Worm (Caenorhabditis elegans) whole organism, mixed stage, embryonic: ENCODE data around the gene C31B8.1.
"Not testable (repeated sequence)": the region's sequence is repeated elsewhere in the genome, so short reads cannot be mapped to it uniquely, and the experiment has no call there.

Experiments
- bed-3 ChIP-seq: fragments of 200-800 bp; sonication (Bioruptor generic); optimal IDR thresholded peaks from 3 replicates; lab custom pipeline; 2018; ENCODE audit warnings: mild to moderate bottlenecking, missing genetic modification characterization, moderate library complexity, missing compliant biosample characterization
- blmp-1 ChIP-seq: fragments of 150-350 bp; optimal IDR thresholded peaks from 2 replicates; lab custom pipeline; 2014; ENCODE audit warnings: missing biosample characterization, missing genetic modification characterization
- ceh-39 ChIP-seq: fragments of 150-350 bp; optimal IDR thresholded peaks from 2 replicates; lab custom pipeline; 2014; ENCODE audit warnings: missing biosample characterization, missing genetic modification characterization
- ceh-43 ChIP-seq: fragments of 200-800 bp; sonication (Bioruptor generic); optimal IDR thresholded peaks from 2 replicates; lab custom pipeline; 2018; ENCODE audit warnings: mild to moderate bottlenecking, missing genetic modification characterization, moderate library complexity, missing compliant biosample characterization
- ceh-83 ChIP-seq: fragments of 200-800 bp; sonication (Bioruptor generic); optimal IDR thresholded peaks from 2 replicates; lab custom pipeline; 2018; ENCODE audit warnings: mild to moderate bottlenecking, missing genetic modification characterization, missing compliant biosample characterization
- ces-1 ChIP-seq: fragments of 150-350 bp; optimal IDR thresholded peaks from 2 replicates; lab custom pipeline; 2014; ENCODE audit warnings: missing biosample characterization, missing genetic modification reagents, missing genetic modification characterization
- cnd-1 ChIP-seq: fragments of 200-800 bp; sonication (Bioruptor generic); optimal IDR thresholded peaks from 2 replicates; lab custom pipeline; 2018; ENCODE audit warnings: mild to moderate bottlenecking, missing genetic modification characterization, missing compliant biosample characterization
- drap-1 ChIP-seq: fragments of 200-800 bp; sonication (Bioruptor generic); optimal IDR thresholded peaks from 3 replicates; lab custom pipeline; 2018; ENCODE audit warnings: mild to moderate bottlenecking, missing genetic modification characterization, missing compliant biosample characterization
- elt-1 ChIP-seq: sonication (generic microtip); optimal IDR thresholded peaks from 2 replicates; lab custom pipeline; 2017; ENCODE audit warnings: missing genetic modification characterization, mild to moderate bottlenecking, missing compliant biosample characterization, antibody characterized with exemption, moderate library complexity, borderline replicate concordance; ENCODE audit not compliant: insufficient read depth
- elt-3 ChIP-seq: fragments of 150-350 bp; optimal IDR thresholded peaks from 2 replicates; lab custom pipeline; 2014; ENCODE audit warnings: missing biosample characterization, missing genetic modification characterization
- ham-2 ChIP-seq: fragments of 200-800 bp; sonication (Bioruptor generic); optimal IDR thresholded peaks from 2 replicates; lab custom pipeline; 2018; ENCODE audit warnings: mild to moderate bottlenecking, missing genetic modification characterization, missing compliant biosample characterization
- hlh-1 ChIP-seq: fragments of 150-350 bp; optimal IDR thresholded peaks from 2 replicates; lab custom pipeline; 2014; ENCODE audit warnings: missing biosample characterization, missing genetic modification reagents, missing genetic modification characterization
- lin-13 ChIP-seq: fragments of 150-350 bp; optimal IDR thresholded peaks from 2 replicates; lab custom pipeline; 2014; ENCODE audit warnings: missing biosample characterization, missing genetic modification characterization
- lin-32 ChIP-seq: fragments of 200-800 bp; sonication (Bioruptor generic); optimal IDR thresholded peaks from 2 replicates; lab custom pipeline; 2018; ENCODE audit warnings: mild to moderate bottlenecking, missing genetic modification characterization, missing compliant biosample characterization
- lsy-2 ChIP-seq: fragments of 150-350 bp; optimal IDR thresholded peaks from 2 replicates; lab custom pipeline; 2014; ENCODE audit warnings: missing biosample characterization, missing genetic modification characterization
- mab-5 ChIP-seq: fragments of 150-350 bp; optimal IDR thresholded peaks from 2 replicates; lab custom pipeline; 2014; ENCODE audit warnings: missing biosample characterization, missing genetic modification characterization
- mep-1 ChIP-seq: fragments of 150-350 bp; optimal IDR thresholded peaks from 2 replicates; lab custom pipeline; 2017; ENCODE audit warnings: missing biosample characterization, missing genetic modification reagents, missing genetic modification characterization, inconsistent platforms
- nhr-2 ChIP-seq: fragments of 150-350 bp; optimal IDR thresholded peaks from 2 replicates; lab custom pipeline; 2014; ENCODE audit warnings: missing biosample characterization, missing genetic modification characterization
- nhr-237 ChIP-seq: fragments of 150-350 bp; optimal IDR thresholded peaks from 2 replicates; lab custom pipeline; 2014; ENCODE audit warnings: missing biosample characterization, missing genetic modification characterization
- nhr-28 ChIP-seq: fragments of 150-350 bp; optimal IDR thresholded peaks from 2 replicates; lab custom pipeline; 2014; ENCODE audit warnings: missing biosample characterization, missing genetic modification characterization
- nhr-76 ChIP-seq: sonication (generic microtip); optimal IDR thresholded peaks from 2 replicates; lab custom pipeline; 2017; ENCODE audit warnings: missing biosample characterization, missing genetic modification characterization
- pha-4 ChIP-seq: fragments of 150-350 bp; optimal IDR thresholded peaks from 2 replicates; lab custom pipeline; 2018; ENCODE audit warnings: missing biosample characterization, missing genetic modification reagents, missing genetic modification characterization
- snpc-4 ChIP-seq: fragments of 150-350 bp; optimal IDR thresholded peaks from 2 replicates; lab custom pipeline; 2014; ENCODE audit warnings: missing biosample characterization, missing genetic modification characterization
- tbx-8 ChIP-seq: fragments of 200-800 bp; sonication (Bioruptor generic); optimal IDR thresholded peaks from 2 replicates; lab custom pipeline; 2018; ENCODE audit warnings: mild to moderate bottlenecking, missing genetic modification characterization, moderate library complexity, missing compliant biosample characterization
- unc-120 ChIP-seq: sonication (generic microtip); optimal IDR thresholded peaks from 2 replicates; lab custom pipeline; 2017; ENCODE audit warnings: missing genetic modification characterization, missing compliant biosample characterization; ENCODE audit not compliant: poor library complexity, severe bottlenecking
- unc-39 ChIP-seq: fragments of 150-350 bp; optimal IDR thresholded peaks from 2 replicates; lab custom pipeline; 2014; ENCODE audit warnings: missing biosample characterization, missing genetic modification characterization
- unc-62 ChIP-seq: fragments of 150-350 bp; optimal IDR thresholded peaks from 2 replicates; lab custom pipeline; 2014; ENCODE audit warnings: missing biosample characterization, missing genetic modification reagents, missing genetic modification characterization
- zip-8 ChIP-seq: fragments of 150-350 bp; optimal IDR thresholded peaks from 2 replicates; lab custom pipeline; 2014; ENCODE audit warnings: missing biosample characterization, missing genetic modification characterization
- ztf-11 ChIP-seq: fragments of 150-350 bp; optimal IDR thresholded peaks from 2 replicates; lab custom pipeline; 2014; ENCODE audit warnings: missing biosample characterization, missing genetic modification characterization

Gene C31B8.1

ce11 chrV:2942247-2942646 lies 10.9 kb downstream of the C31B8.1 start:
- TF ChIP-seq mab-5 (tag; lab: Kevin White, UChicago) = no peak
- TF ChIP-seq elt-3 (tag; lab: Kevin White, UChicago) = no peak
- TF ChIP-seq ces-1 (GFP tag; lab: Kevin White, UChicago) = no peak
- TF ChIP-seq cnd-1 (tag; lab: Kevin White, UChicago) = no peak

- no peak for TF ChIP-seq zip-8 (tag; lab: Kevin White, UChicago)
- TF ChIP-seq nhr-76 (tag; lab: Kevin White, UChicago) = no peak
- no peak for TF ChIP-seq lin-32 (GFP tag; lab: Kevin White, UChicago)
- no peak for TF ChIP-seq pha-4
- no peak for TF ChIP-seq bed-3 (GFP tag; lab: Kevin White, UChicago)
- TF ChIP-seq tbx-8 (GFP tag; lab: Kevin White, UChicago) = no peak
Observed at ce11 chrV:2943859-2944258, 12.5 kb downstream of the C31B8.1 start, which contains the start of gene srw-137. Gene srw-137, minus strand, starts transcription at chrV:2943959.

ce11 chrV:2945602-2946001 lies 14.2 kb downstream of the C31B8.1 start, which contains the start of gene srh-87:
Gene srh-87, minus strand, starts transcription at chrV:2945702.
- no peak for TF ChIP-seq nhr-28 (tag; lab: Kevin White, UChicago)
- no peak for TF ChIP-seq cnd-1 (tag; lab: Kevin White, UChicago)
- TF ChIP-seq nhr-237 (tag; lab: Kevin White, UChicago) = no peak
- no peak for TF ChIP-seq unc-62
- TF ChIP-seq lsy-2 (tag; lab: Kevin White, UChicago) = no peak
- TF ChIP-seq pha-4 = no peak
- no peak for TF ChIP-seq ceh-39 (tag; lab: Kevin White, UChicago)
- TF ChIP-seq mep-1 (tag; lab: Kevin White, UChicago) = no peak
- no peak for TF ChIP-seq lin-32 (GFP tag; lab: Kevin White, UChicago)
- no peak for TF ChIP-seq drap-1 (GFP tag; lab: Kevin White, UChicago)
- TF ChIP-seq tbx-8 (GFP tag; lab: Kevin White, UChicago) = no peak
- TF ChIP-seq unc-120 (tag; lab: Kevin White, UChicago) = no peak
- TF ChIP-seq ztf-11 (tag; lab: Kevin White, UChicago) = no peak
- no peak for TF ChIP-seq hlh-1
- no peak for TF ChIP-seq nhr-76 (tag; lab: Kevin White, UChicago)
- TF ChIP-seq nhr-2 = no peak

ce11 chrV:2952102-2952501 lies 20.8 kb downstream of the C31B8.1 start, which contains the start of gene srw-122:
Gene srw-122, minus strand, starts transcription at chrV:2952202.
- not testable (repeated sequence) for TF ChIP-seq lin-32 (GFP tag; lab: Kevin White, UChicago); elt-1 (tag; lab: Kevin White, UChicago); hlh-1

ce11 chrV:2955342-2955741 lies 24.0 kb downstream of the C31B8.1 start, which contains the start of gene srh-248:
Gene srh-248, minus strand, starts transcription at chrV:2955442.
- not testable (repeated sequence) for TF ChIP-seq lsy-2 (tag; lab: Kevin White, UChicago); hlh-1; ceh-43 (GFP tag; lab: Kevin White, UChicago)

- TF ChIP-seq nhr-237 (tag; lab: Kevin White, UChicago) (no peak), ceh-83 (GFP tag; lab: Kevin White, UChicago) (no peak), unc-62 (no peak), lin-13 (tag; lab: Kevin White, UChicago) (no peak), snpc-4 (tag; lab: Kevin White, UChicago) (no peak), cnd-1 (tag; lab: Kevin White, UChicago) (no peak), bed-3 (GFP tag; lab: Kevin White, UChicago) (no peak), ham-2 (GFP tag; lab: Kevin White, UChicago) (no peak), mab-5 (tag; lab: Kevin White, UChicago) (no peak), nhr-76 (tag; lab: Kevin White, UChicago) (no peak)
Observed at ce11 chrV:2958202-2958601, 26.9 kb downstream of the C31B8.1 start, which contains the start of gene srw-142. Gene srw-142, minus strand, starts transcription at chrV:2958302.

ce11 chrV:2960894-2961293 lies 29.5 kb downstream of the C31B8.1 start, which contains the start of gene srw-144:
Gene srw-144, minus strand, starts transcription at chrV:2960994.
- TF ChIP-seq unc-39 (tag; lab: Kevin White, UChicago) (no peak), snpc-4 (tag; lab: Kevin White, UChicago) (no peak), ces-1 (GFP tag; lab: Kevin White, UChicago) (no peak), unc-120 (tag; lab: Kevin White, UChicago) (no peak), blmp-1 (tag; lab: Kevin White, UChicago) (no peak)
